Worm (Caenorhabditis elegans) whole organism, L4 larva: ENCODE measurements around the gene sphr-1.

Experiments used
- F10B5.3 ChIP-seq: sonication (generic microtip); optimal IDR thresholded peaks from 2 replicates; lab custom pipeline; 2016; ENCODE audit warnings: mild to moderate bottlenecking, missing genetic modification characterization, missing compliant biosample characterization
- F26F4.8 ChIP-seq: fragments of 200-800 bp; sonication (Bioruptor generic); conservative IDR thresholded peaks from 2 replicates; pipeline ENCODE4 v1.3.6; 2022; ENCODE audit warnings: missing genetic modification characterization, missing compliant biosample characterization
- F37D6.2 ChIP-seq: sonication (generic microtip); optimal IDR thresholded peaks from 2 replicates; lab custom pipeline; 2016; ENCODE audit warnings: mild to moderate bottlenecking, missing genetic modification characterization, missing compliant biosample characterization
- R02D3.7 ChIP-seq: fragments of 150-350 bp; sonication (generic microtip); optimal IDR thresholded peaks from 3 replicates; lab custom pipeline; 2014; ENCODE audit warnings: missing biosample characterization, missing genetic modification characterization
- Y48G9A.11 ChIP-seq: fragments of 200-800 bp; sonication (Bioruptor generic); IDR thresholded peaks from 2 replicates; pipeline ENCODE4 v1.3.6; 2022; ENCODE audit warnings: missing genetic modification reagents, missing genetic modification characterization, missing compliant biosample characterization
- ZK546.5 ChIP-seq, 2 experiments: sonication (generic microtip); optimal IDR thresholded peaks; 2 replicates each; lab custom pipeline; 2017; ENCODE audit warnings: missing biosample characterization in 2 of 2, missing genetic modification characterization in 2 of 2
- aha-1 ChIP-seq: fragments of 150-350 bp; peaks from one replicate; lab custom pipeline; 2014; ENCODE audit warnings: missing biosample characterization, missing genetic modification characterization
- aly-2 ChIP-seq: sonication (generic microtip); optimal IDR thresholded peaks from 2 replicates; lab custom pipeline; 2018; ENCODE audit warnings: missing biosample characterization, missing genetic modification characterization
- ama-1 ChIP-seq: fragments of 150-350 bp; optimal IDR thresholded peaks from 2 replicates; lab custom pipeline; 2014; ENCODE audit warnings: inconsistent platforms, mixed read lengths
- arid-1 ChIP-seq: fragments of 200-800 bp; sonication (Bioruptor generic); conservative IDR thresholded peaks from 2 replicates; pipeline ENCODE4 v1.3.6; 2022; ENCODE audit warnings: missing genetic modification reagents, missing genetic modification characterization, missing compliant biosample characterization
- ceh-20 ChIP-seq: fragments of 200-800 bp; sonication (Bioruptor generic); IDR thresholded peaks from 2 replicates; pipeline ENCODE4 v1.3.6; 2022; ENCODE audit warnings: missing genetic modification reagents, missing genetic modification characterization, missing compliant biosample characterization
- ceh-32 ChIP-seq: sonication (generic microtip); optimal IDR thresholded peaks from 2 replicates; lab custom pipeline; 2016; ENCODE audit warnings: mild to moderate bottlenecking, missing genetic modification characterization, missing compliant biosample characterization; ENCODE audit not compliant: poor library complexity
- ces-1 ChIP-seq: fragments of 150-350 bp; sonication (generic microtip); optimal IDR thresholded peaks from 4 replicates; lab custom pipeline; 2014; ENCODE audit warnings: missing biosample characterization, missing genetic modification reagents, missing genetic modification characterization
- ctbp-1 ChIP-seq: fragments of 200-800 bp; sonication (Bioruptor generic); IDR thresholded peaks from 2 replicates; pipeline ENCODE4 v1.3.6; 2022; ENCODE audit warnings: missing genetic modification reagents, missing genetic modification characterization, missing compliant biosample characterization
- daf-12 ChIP-seq: fragments of 150-350 bp; optimal IDR thresholded peaks from 2 replicates; lab custom pipeline; 2014; ENCODE audit warnings: missing biosample characterization, missing genetic modification reagents, missing genetic modification characterization
- daf-16 ChIP-seq, 3 experiments: sonication (generic microtip); optimal IDR thresholded peaks; 2 replicates each; lab custom pipeline; 2016 to 2017; ENCODE audit warnings: missing genetic modification characterization in 3 of 3, missing genetic modification reagents in 3 of 3, mild to moderate bottlenecking in 2 of 3, missing compliant biosample characterization in 2 of 3, missing biosample characterization in 1 of 3, moderate library complexity in 1 of 3
- dmd-6 ChIP-seq: fragments of 200-800 bp; sonication (Bioruptor generic); IDR thresholded peaks from 2 replicates; pipeline ENCODE4 v1.3.6; 2022; ENCODE audit warnings: missing genetic modification reagents, missing genetic modification characterization, missing compliant biosample characterization
- dpl-1 ChIP-seq: fragments of 150-350 bp; optimal IDR thresholded peaks from 2 replicates; lab custom pipeline; 2014; ENCODE audit warnings: missing biosample characterization, missing genetic modification reagents, missing genetic modification characterization
- dve-1 ChIP-seq: sonication (generic microtip); optimal IDR thresholded peaks from 2 replicates; lab custom pipeline; 2017; ENCODE audit warnings: antibody characterized with exemption, mild to moderate bottlenecking, missing genetic modification characterization, missing compliant biosample characterization; ENCODE audit not compliant: insufficient read depth
- egl-27 ChIP-seq: sonication (generic microtip); optimal IDR thresholded peaks from 3 replicates; lab custom pipeline; 2017; ENCODE audit warnings: missing biosample characterization, missing genetic modification reagents, missing genetic modification characterization
- fkh-10 ChIP-seq: fragments of 150-350 bp; optimal IDR thresholded peaks from 2 replicates; lab custom pipeline; 2014; ENCODE audit warnings: missing biosample characterization, missing genetic modification reagents, missing genetic modification characterization
- gei-8 ChIP-seq: fragments of 200-800 bp; sonication (Bioruptor generic); optimal IDR thresholded peaks from 2 replicates; lab custom pipeline; 2018; ENCODE audit warnings: mild to moderate bottlenecking, missing genetic modification characterization, missing compliant biosample characterization
- hif-1 ChIP-seq, 2 experiments: sonication (generic microtip); optimal IDR thresholded peaks; 2 replicates each; lab custom pipeline; 2016 to 2017; ENCODE audit warnings: missing compliant biosample characterization in 2 of 2, missing genetic modification characterization in 2 of 2, missing genetic modification reagents in 2 of 2, missing genotype in 2 of 2, mild to moderate bottlenecking in 1 of 2
- hlh-11 ChIP-seq: fragments of 200-800 bp; sonication (Bioruptor generic); optimal IDR thresholded peaks from 2 replicates; lab custom pipeline; 2018; ENCODE audit warnings: mild to moderate bottlenecking, missing genetic modification characterization, missing compliant biosample characterization
- hlh-30 ChIP-seq: sonication (generic microtip); optimal IDR thresholded peaks from 2 replicates; lab custom pipeline; 2017; ENCODE audit warnings: antibody characterized with exemption, mild to moderate bottlenecking, missing genetic modification characterization, missing compliant biosample characterization; ENCODE audit not compliant: insufficient read depth
- jun-1 ChIP-seq: fragments of 150-350 bp; optimal IDR thresholded peaks from 2 replicates; lab custom pipeline; 2014; ENCODE audit warnings: missing biosample characterization, missing genetic modification reagents, missing genetic modification characterization
- lin-39 ChIP-seq: fragments of 150-350 bp; optimal IDR thresholded peaks from 2 replicates; lab custom pipeline; 2014; ENCODE audit warnings: missing biosample characterization, missing genetic modification reagents, missing genetic modification characterization
- madf-5 ChIP-seq, 2 experiments: fragments of 200-800 bp; sonication (Bioruptor generic); IDR thresholded peaks; 2 replicates each; pipeline ENCODE4 v1.3.6; 2022; ENCODE audit warnings: missing compliant biosample characterization in 2 of 2, missing genetic modification characterization in 2 of 2
- mdt-29 ChIP-seq: fragments of 200-800 bp; sonication (Bioruptor generic); IDR thresholded peaks from 2 replicates; pipeline ENCODE4 v1.3.6; 2022; ENCODE audit warnings: missing genetic modification reagents, missing genetic modification characterization, missing compliant biosample characterization
- mes-2 ChIP-seq: sonication (generic microtip); optimal IDR thresholded peaks from 2 replicates; lab custom pipeline; 2016; ENCODE audit warnings: missing genotype, mild to moderate bottlenecking, missing genetic modification characterization, missing compliant biosample characterization; ENCODE audit not compliant: poor library complexity, severe bottlenecking
- mxl-2 ChIP-seq: fragments of 200-800 bp; sonication (Bioruptor generic); conservative IDR thresholded peaks from 2 replicates; pipeline ENCODE4 v1.3.6; 2022; ENCODE audit warnings: missing genetic modification reagents, missing genetic modification characterization, missing compliant biosample characterization
- mxl-3 ChIP-seq: fragments of 200-800 bp; sonication (Bioruptor generic); optimal IDR thresholded peaks from 2 replicates; lab custom pipeline; 2018; ENCODE audit warnings: mild to moderate bottlenecking, missing genetic modification characterization, missing compliant biosample characterization
- nhr-102 ChIP-seq: sonication (generic microtip); optimal IDR thresholded peaks from 2 replicates; lab custom pipeline; 2016; ENCODE audit warnings: mild to moderate bottlenecking, missing genetic modification characterization, moderate library complexity, missing compliant biosample characterization
- nhr-25 ChIP-seq: sonication (generic microtip); optimal IDR thresholded peaks from 2 replicates; lab custom pipeline; 2017; ENCODE audit warnings: missing genetic modification characterization, mild to moderate bottlenecking, missing compliant biosample characterization, antibody characterized with exemption, moderate library complexity, borderline replicate concordance; ENCODE audit not compliant: insufficient read depth
- nhr-28 ChIP-seq: fragments of 150-350 bp; optimal IDR thresholded peaks from 2 replicates; lab custom pipeline; 2014; ENCODE audit warnings: missing biosample characterization, missing genetic modification characterization
- nhr-6 ChIP-seq: fragments of 150-350 bp; optimal IDR thresholded peaks from 2 replicates; lab custom pipeline; 2014; ENCODE audit warnings: missing biosample characterization, missing genetic modification characterization
- nhr-77 ChIP-seq: fragments of 150-350 bp; optimal IDR thresholded peaks from 2 replicates; lab custom pipeline; 2014; ENCODE audit warnings: missing biosample characterization, missing genetic modification characterization
- pqm-1 ChIP-seq: sonication (generic microtip); optimal IDR thresholded peaks from 2 replicates; lab custom pipeline; 2017; ENCODE audit warnings: missing biosample characterization, missing genetic modification characterization
- set-16 ChIP-seq: fragments of 200-800 bp; sonication (Bioruptor generic); IDR thresholded peaks from 2 replicates; pipeline ENCODE4 v1.3.6; 2022; ENCODE audit warnings: missing genetic modification reagents, missing genetic modification characterization, missing compliant biosample characterization
- skn-1 ChIP-seq: fragments of 150-350 bp; optimal IDR thresholded peaks from 2 replicates; lab custom pipeline; 2014; ENCODE audit warnings: missing biosample characterization, missing genetic modification characterization
- snpc-1.2 ChIP-seq: fragments of 200-800 bp; sonication (Bioruptor generic); IDR thresholded peaks from 2 replicates; pipeline ENCODE4 v1.3.6; 2022; ENCODE audit warnings: missing genetic modification reagents, missing genetic modification characterization, missing compliant biosample characterization
- tra-1 ChIP-seq: fragments of 200-800 bp; sonication (Bioruptor generic); IDR thresholded peaks from 2 replicates; pipeline ENCODE4 v1.3.6; 2022; ENCODE audit warnings: missing genetic modification reagents, missing genetic modification characterization, missing compliant biosample characterization
- zag-1 ChIP-seq: fragments of 150-350 bp; optimal IDR thresholded peaks from 2 replicates; lab custom pipeline; 2014; ENCODE audit warnings: missing biosample characterization, missing genetic modification characterization
- ztf-11 ChIP-seq: fragments of 150-350 bp; optimal IDR thresholded peaks from 2 replicates; lab custom pipeline; 2014; ENCODE audit warnings: missing biosample characterization, missing genetic modification characterization
- ztf-7 ChIP-seq: fragments of 150-350 bp; optimal IDR thresholded peaks from 2 replicates; lab custom pipeline; 2014; ENCODE audit warnings: missing biosample characterization, missing genetic modification characterization

Gene sphr-1

DNA sequence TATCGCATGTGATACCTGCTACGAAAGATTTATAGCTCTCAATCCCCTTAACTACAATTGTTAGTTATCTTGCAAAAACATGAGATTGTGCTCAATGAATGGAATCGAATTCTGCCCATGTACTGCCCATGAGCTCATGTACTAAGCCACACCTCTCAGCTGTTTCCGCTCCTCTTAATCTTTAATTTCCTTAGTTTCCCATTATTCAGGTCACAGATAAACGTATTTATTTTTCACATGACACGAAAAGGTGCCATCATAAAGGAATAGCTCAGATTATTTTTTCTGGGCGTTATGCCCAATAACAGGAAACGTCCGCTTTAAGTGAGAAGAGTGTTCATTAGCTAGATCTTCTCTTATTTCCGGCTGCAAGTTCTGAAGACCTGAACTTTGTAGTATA is 5.4 kb upstream of the sphr-1 start:
- TF ChIP-seq aha-1 (tag; lab: Kevin White, UChicago) (peak; percentile 20), ceh-20 (GFP tag; lab: Robert Waterston, UW) (no peak)

DNA sequence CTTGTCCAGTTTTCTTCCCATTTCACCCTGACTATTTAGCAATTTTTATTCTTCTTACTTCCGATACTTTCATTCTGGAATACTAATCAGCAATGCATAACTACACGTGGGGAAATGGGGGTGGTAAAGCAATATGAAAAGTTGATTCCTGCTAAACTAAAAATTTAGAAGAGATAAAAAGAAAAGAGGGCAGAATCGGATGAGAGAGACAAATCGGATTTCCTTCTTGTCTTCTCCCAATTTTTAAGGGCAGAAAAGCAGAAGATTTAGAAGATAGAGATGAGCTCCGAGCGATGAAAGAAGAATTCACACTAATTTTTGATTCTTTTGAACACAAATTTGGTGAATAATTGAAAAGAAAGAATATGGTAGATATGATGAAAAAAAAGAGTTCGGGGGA is 2.6 kb downstream of the sphr-1 start:
- TF ChIP-seq gei-8 (no peak), mxl-2 (GFP tag; lab: Robert Waterston, UW) (no peak), ces-1 (GFP tag; lab: Kevin White, UChicago) (peak; percentile 56), aly-2 (tag; lab: Kevin White, UChicago) (no peak), tra-1 (no peak), zag-1 (tag; lab: Kevin White, UChicago) (no peak), ctbp-1 (GFP tag; lab: Robert Waterston, UW) (peak; percentile 54; the same call in 1 of the 2 replicates), set-16 (GFP tag; lab: Robert Waterston, UW) (no peak), ZK546.5 (tag; optimal IDR thresholded peaks at IDR 0.05; lab: Kevin White, UChicago) (no peak), nhr-25 (no peak)

DNA sequence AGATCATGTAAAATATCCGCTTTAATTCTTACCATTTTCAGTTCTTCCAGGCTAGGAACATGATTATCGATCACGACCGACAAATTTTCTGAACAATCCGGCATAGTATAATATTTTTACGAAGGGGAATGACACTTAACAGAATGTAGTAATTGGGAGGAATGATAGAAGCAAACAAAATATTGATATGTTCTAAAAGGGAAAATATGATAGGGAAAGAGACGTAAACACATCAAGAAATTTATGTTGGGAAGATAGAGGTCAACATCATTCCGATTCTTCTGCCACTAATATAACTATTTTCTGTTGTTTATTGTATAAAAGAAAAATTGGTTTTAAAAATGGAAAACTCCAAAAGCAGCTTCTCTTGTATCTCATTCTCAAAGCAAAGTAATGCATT is 5.7 kb downstream of the sphr-1 start, which contains the start of gene C24B5.4:
Gene C24B5.4, minus strand, starts transcription at position 206 of the 400 bp plus-strand sequence.
- TF ChIP-seq lin-39 (tag; lab: Kevin White, UChicago) (no peak), ceh-32 (tag; lab: Kevin White, UChicago) (no peak), nhr-28 (tag; lab: Kevin White, UChicago) (peak; percentile 50), pqm-1 (tag; lab: Kevin White, UChicago) (peak; percentile 22), daf-16 (GFP tag; optimal IDR thresholded peaks at IDR 0.05; lab: Kevin White, UChicago) (no peak), daf-16 (tag; optimal IDR thresholded peaks at IDR 0.05; lab: Kevin White, UChicago) (peak; percentile 95)

- TF ChIP-seq hlh-30 (tag; lab: Kevin White, UChicago) (no peak), madf-5 (GFP tag; IDR thresholded peaks at IDR 0.05; lab: Robert Waterston, UW) (no peak), snpc-1.2 (no peak), fkh-10 (GFP tag; lab: Kevin White, UChicago) (no peak), R02D3.7 (tag; lab: Kevin White, UChicago) (no peak), mes-2 (no peak), Y48G9A.11 (no peak), skn-1 (tag; lab: Kevin White, UChicago) (no peak), arid-1 (no peak), dpl-1 (no peak), hif-1 (tag; optimal IDR thresholded peaks at IDR 0.05; lab: Kevin White, UChicago) (no peak), F37D6.2 (tag; lab: Kevin White, UChicago) (no peak), egl-27 (tag; lab: Kevin White, UChicago) (no peak), lin-39 (tag; lab: Kevin White, UChicago) (no peak), F26F4.8 (GFP tag; lab: Robert Waterston, UW) (no peak), mdt-29 (GFP tag; lab: Robert Waterston, UW) (no peak), mxl-3 (no peak)
These were observed 7.5 kb downstream of the sphr-1 start, which contains the start of gene str-177 for ce11 chrV:9198887-9199286. TSS of gene str-177 (minus strand) at chrV:9198987.

ce11 chrV:9202710-9203109 is 11.3 kb downstream of the sphr-1 start, which contains the start of gene asp-2:
TSS of gene asp-2 (plus strand) at chrV:9203077.
- TF ChIP-seq ztf-11 (tag; lab: Kevin White, UChicago) (no peak), dmd-6 (GFP tag; lab: Robert Waterston, UW) (peak; percentile 69), ama-1 (no peak), nhr-28 (tag; lab: Kevin White, UChicago) (peak; percentile 68), nhr-6 (tag; lab: Kevin White, UChicago) (no peak), pqm-1 (tag; lab: Kevin White, UChicago) (peak; percentile 95), skn-1 (tag; lab: Kevin White, UChicago) (no peak), nhr-77 (peak; percentile 20), zag-1 (tag; lab: Kevin White, UChicago) (no peak), F10B5.3 (tag; lab: Kevin White, UChicago) (no peak), hlh-11 (tag; lab: Kevin White, UChicago) (peak; percentile 57), jun-1 (no peak), nhr-102 (tag; lab: Kevin White, UChicago) (no peak), dve-1 (tag; lab: Kevin White, UChicago) (peak; percentile 74), daf-12 (tag; lab: Kevin White, UChicago) (no peak), ztf-7 (tag; lab: Kevin White, UChicago) (no peak)
